Worm (Caenorhabditis elegans) whole organism, L1 larva: Measurements from ENCODE around the gene acsd-1.

Source experiments
- fos-1 ChIP-seq: fragments of 150-350 bp; optimal IDR thresholded peaks from 2 replicates; lab custom pipeline; 2014; ENCODE audit warnings: missing biosample characterization, missing genetic modification characterization
- mep-1 ChIP-seq: fragments of 150-350 bp; optimal IDR thresholded peaks from 2 replicates; lab custom pipeline; 2014; ENCODE audit warnings: missing biosample characterization, missing genetic modification characterization
- nhr-12 ChIP-seq: sonication (generic microtip); optimal IDR thresholded peaks from 2 replicates; lab custom pipeline; 2017; ENCODE audit warnings: missing biosample characterization, missing genetic modification characterization
- nhr-20 ChIP-seq: sonication (generic microtip); optimal IDR thresholded peaks from 2 replicates; lab custom pipeline; 2016; ENCODE audit warnings: mild to moderate bottlenecking, missing genetic modification characterization, missing compliant biosample characterization

DNA sequence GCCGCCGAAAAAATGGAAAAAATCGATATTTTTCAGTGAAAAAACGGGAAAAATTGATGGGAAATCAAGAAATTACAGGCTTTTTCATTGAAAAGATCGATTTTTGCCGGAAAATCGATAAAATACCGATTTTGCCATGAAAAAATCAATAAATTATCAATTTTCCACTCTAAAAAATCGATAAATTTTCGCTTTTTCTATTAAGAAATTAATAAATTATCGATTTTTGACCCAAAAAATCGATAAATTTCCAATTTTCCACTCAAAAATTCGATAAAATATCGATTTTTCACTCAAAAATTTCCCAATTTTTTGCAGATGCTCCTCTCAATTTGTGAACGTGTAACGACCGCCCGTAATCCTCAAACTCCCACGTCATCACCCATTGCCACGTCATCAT is 21.9 kb upstream of the acsd-1 start:
- TF ChIP-seq mep-1 (tag; lab: Kevin White, UChicago) (no peak), nhr-12 (tag; lab: Kevin White, UChicago) (no peak), fos-1 (no peak), nhr-20 (no peak)
